Worm (Caenorhabditis elegans): ENCODE results near the gene F07A11.1.

- TF ChIP-seq ztf-29 (GFP tag; IDR thresholded peaks at IDR 0.05) (no peak), T22C8.4 (GFP tag; IDR thresholded peaks at IDR 0.05) (no peak), med-1 (GFP tag; optimal IDR thresholded peaks at IDR 0.05; ENCODE audit: insufficient read depth) (no peak)
Observed at ce11 chrII:11569213-11569868, 22.6 kb downstream of the F07A11.1 start, which contains the start of the genes F54D5.23 and F54D5.4.
